Fruit fly (Drosophila melanogaster) whole organism, wandering third instar larva: ENCODE data around the gene vret.

Source experiments
- CG32264 ChIP-seq: fragments of 200-800 bp; sonication (Bioruptor generic); optimal IDR thresholded peaks from 2 replicates; lab custom pipeline; 2016; ENCODE audit warnings: missing biosample characterization, missing genetic modification characterization
- CrebA ChIP-seq: fragments of 200-800 bp; sonication (Bioruptor generic); optimal IDR thresholded peaks from 2 replicates; lab custom pipeline; 2016; ENCODE audit warnings: missing biosample characterization, mild to moderate bottlenecking, missing genetic modification characterization, borderline replicate concordance
- Dfd ChIP-seq: fragments of >200 bp; optimal IDR thresholded peaks from 2 replicates; lab custom pipeline; 2017; ENCODE audit warnings: missing biosample characterization, missing genetic modification characterization
- Hr78 ChIP-seq: fragments of >200 bp; optimal IDR thresholded peaks from 2 replicates; lab custom pipeline; 2017; ENCODE audit warnings: missing biosample characterization, missing genetic modification characterization
- Hr83 ChIP-seq: fragments of 200-300 bp; sonication (Bioruptor generic); optimal IDR thresholded peaks from 2 replicates; lab custom pipeline; 2016; ENCODE audit warnings: missing biosample characterization, mild to moderate bottlenecking, missing genetic modification characterization, moderate library complexity; ENCODE audit not compliant: poor library complexity, severe bottlenecking
- N ChIP-seq: fragments of >200 bp; optimal IDR thresholded peaks from 2 replicates; lab custom pipeline; 2018; ENCODE audit warnings: missing biosample characterization, missing external identifiers, missing genetic modification characterization
- dl ChIP-seq, 2 experiments: fragments of 175-275, 200-275 bp in 1 of 2; fragments of 200-275 bp in 1 of 2; sonication (Bioruptor generic); optimal IDR thresholded peaks; lab custom pipeline; 2018; ENCODE audit warnings: mild to moderate bottlenecking in 2 of 2, missing biosample characterization in 2 of 2, missing genetic modification characterization in 2 of 2, moderate library complexity in 2 of 2; ENCODE audit not compliant: partially characterized antibody in 2 of 2, insufficient read depth in 1 of 2
- h ChIP-seq: fragments of 200-800 bp; sonication (Bioruptor generic); optimal IDR thresholded peaks from 3 replicates; lab custom pipeline; 2016; ENCODE audit warnings: missing biosample characterization, mild to moderate bottlenecking, missing genetic modification characterization
- lola ChIP-seq: fragments of >200 bp; optimal IDR thresholded peaks from 2 replicates; lab custom pipeline; 2017; ENCODE audit warnings: missing biosample characterization, missing genetic modification characterization
- psq ChIP-seq: fragments of 200-800 bp; sonication (Bioruptor generic); optimal IDR thresholded peaks from 3 replicates; lab custom pipeline; 2017; ENCODE audit warnings: missing biosample characterization, mild to moderate bottlenecking, missing genetic modification characterization, moderate library complexity
- usp ChIP-seq: fragments of >200 bp; optimal IDR thresholded peaks from 2 replicates; lab custom pipeline; 2017; ENCODE audit warnings: missing biosample characterization, missing genetic modification characterization

DNA sequence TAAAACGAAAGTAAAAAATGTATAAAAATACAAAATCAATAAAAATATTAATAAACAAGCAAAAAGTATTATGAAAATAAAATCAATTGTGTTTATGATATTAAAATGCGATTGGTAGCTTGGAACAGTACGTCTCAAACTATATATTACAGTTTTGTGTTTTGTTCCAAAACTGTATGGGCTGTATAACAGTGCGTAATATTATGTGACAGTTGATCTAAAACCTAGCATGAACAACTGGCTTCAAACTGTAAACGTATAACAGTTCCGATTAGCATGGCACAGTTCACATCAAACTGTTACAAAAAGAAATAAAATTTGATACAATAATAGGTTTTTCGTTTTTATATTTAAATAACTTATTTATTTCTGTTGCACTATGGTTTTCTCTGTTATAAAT, 48.6 kb upstream of the vret start:
- TF ChIP-seq lola (GFP tag; lab: Kevin White, UChicago), result no peak
- TF ChIP-seq Hr83, result no peak
- TF ChIP-seq h (GFP tag; lab: Kevin White, UChicago), result no peak
- no peak for TF ChIP-seq Hr78 (GFP tag; lab: Kevin White, UChicago)
- no peak for TF ChIP-seq usp (GFP tag; lab: Kevin White, UChicago)
- no peak for TF ChIP-seq N (GFP tag; lab: Kevin White, UChicago)
- TF ChIP-seq CG32264 (GFP tag; lab: Kevin White, UChicago), result no peak
- TF ChIP-seq psq (GFP tag; lab: Kevin White, UChicago), result no peak
- no peak for TF ChIP-seq Dfd
- no peak for TF ChIP-seq CrebA (GFP tag; lab: Kevin White, UChicago)
- no peak for TF ChIP-seq dl (GFP tag; optimal IDR thresholded peaks at IDR 0.05; lab: Kevin White, UChicago; ENCODE audit: insufficient read depth in 1 of 2, partially characterized antibody in 2 of 2)
